Fruit fly (Drosophila melanogaster) whole organism: ENCODE data around the gene flfl.

Experiments used
- CG8478 ChIP-seq: fragments of >200 bp; optimal IDR thresholded peaks from 2 replicates; lab custom pipeline; 2018; ENCODE audit warnings: inconsistent platforms
- Dll ChIP-seq: fragments of >200 bp; optimal IDR thresholded peaks from 2 replicates; lab custom pipeline; 2017
- EcR ChIP-seq, 2 experiments: fragments of >200 bp; optimal IDR thresholded peaks; 2 replicates each; lab custom pipeline; 2017; ENCODE audit warnings: missing biosample characterization in 2 of 2, missing genetic modification characterization in 2 of 2, missing genetic modification reagents in 2 of 2
- pan ChIP-seq: fragments of >200 bp; optimal IDR thresholded peaks from 2 replicates; lab custom pipeline; 2017
- psq ChIP-seq: fragments of >200 bp; optimal IDR thresholded peaks from 2 replicates; lab custom pipeline; 2017
- usp ChIP-seq: fragments of >200 bp; optimal IDR thresholded peaks from 2 replicates; lab custom pipeline; 2017; ENCODE audit warnings: missing biosample characterization, missing genetic modification characterization, mixed read lengths

flfl gene

DNA sequence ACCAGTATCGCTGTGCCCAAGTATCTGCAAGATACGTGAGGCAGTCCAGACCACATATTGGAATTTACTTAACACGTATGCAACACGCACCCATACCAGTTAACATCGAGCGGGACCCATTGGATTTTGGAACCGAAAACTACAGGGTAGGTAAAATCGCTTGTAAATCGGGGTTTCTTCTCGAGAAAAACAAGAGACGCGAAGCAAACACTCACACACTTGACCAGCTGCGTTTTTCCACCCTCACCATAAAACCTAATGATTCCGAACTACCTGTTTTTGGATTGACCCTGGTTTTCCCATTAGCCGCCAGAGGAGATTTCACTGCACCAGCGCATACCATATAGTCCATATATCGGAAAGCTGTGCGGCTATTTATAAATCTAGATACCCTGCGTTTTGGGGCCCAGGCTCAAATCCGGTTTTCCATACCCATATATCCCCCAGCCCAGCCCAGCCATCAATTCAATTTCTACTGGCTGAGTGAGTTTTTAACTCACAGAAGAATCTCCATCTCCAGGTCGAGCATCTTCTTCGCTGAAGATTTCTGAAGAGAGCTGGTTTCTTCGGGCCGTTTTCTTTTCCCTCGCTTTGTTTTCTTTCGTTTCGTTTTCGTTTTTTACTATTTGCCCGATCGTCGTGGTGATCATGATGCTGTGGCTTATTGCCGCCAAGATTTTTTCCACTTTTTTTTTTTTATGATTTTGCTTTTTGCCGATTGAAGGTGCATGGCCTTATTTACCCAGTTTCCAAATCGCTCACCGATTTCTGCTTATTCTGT lies 32.1 kb downstream of the flfl start:
- TF ChIP-seq EcR (GFP tag; optimal IDR thresholded peaks at IDR 0.05; lab: Kevin White, UChicago) (no peak), usp (GFP tag; lab: Kevin White, UChicago) (no peak), Dll (lab: Kevin White, UChicago) (no peak), psq (lab: Kevin White, UChicago) (no peak)

DNA sequence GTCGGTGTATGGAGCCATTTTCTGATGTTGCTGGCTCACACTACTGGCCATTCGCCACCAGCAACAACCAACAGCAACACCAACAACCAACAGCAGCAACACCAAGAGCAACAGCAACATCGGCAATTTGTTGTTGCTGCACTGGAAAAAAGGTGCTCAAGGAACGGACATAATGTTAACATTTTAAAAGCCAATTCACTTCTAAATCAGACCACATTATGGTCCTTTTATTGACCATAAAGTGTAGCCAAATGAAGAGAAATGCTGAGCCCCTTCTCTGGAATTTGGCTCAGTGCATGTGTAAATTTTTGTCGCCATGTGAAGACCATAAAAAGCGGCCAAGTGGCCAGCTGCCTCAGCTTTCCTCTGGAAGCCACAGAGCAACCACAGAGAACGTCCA lies 33.1 kb downstream of the flfl start:
- TF ChIP-seq pan (lab: Kevin White, UChicago) (no peak), CG8478 (no peak), usp (GFP tag; lab: Kevin White, UChicago) (no peak), psq (lab: Kevin White, UChicago) (no peak), EcR (GFP tag; optimal IDR thresholded peaks at IDR 0.05; lab: Kevin White, UChicago) (no peak), Dll (lab: Kevin White, UChicago) (no peak)

DNA sequence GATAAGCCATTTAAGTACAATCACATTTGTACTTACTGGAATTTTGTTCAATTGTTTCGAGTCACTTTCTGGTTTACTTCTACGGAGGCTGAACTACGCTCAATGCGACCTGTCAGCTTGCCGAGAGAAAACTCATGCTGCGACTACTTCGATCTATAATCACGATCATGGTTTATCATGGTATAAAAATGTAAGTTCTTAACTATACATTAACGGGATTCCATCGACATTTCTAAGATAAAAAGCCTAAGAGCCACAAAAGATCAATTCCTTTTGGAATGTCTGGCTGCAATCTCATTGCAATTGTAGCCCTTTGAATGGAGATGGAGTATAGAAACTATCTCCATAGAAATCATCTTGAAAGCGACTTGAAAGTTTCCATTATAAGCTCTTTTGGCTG lies 34.4 kb downstream of the flfl start, which contains the start of gene Ubc87F:
TSS of gene Ubc87F (minus strand) at position 101 of the 400 bp plus-strand sequence.
- no peak for TF ChIP-seq CG8478
- no peak for TF ChIP-seq Dll (lab: Kevin White, UChicago)
- no peak for TF ChIP-seq EcR (GFP tag; optimal IDR thresholded peaks at IDR 0.05; lab: Kevin White, UChicago)
- no peak for TF ChIP-seq psq (lab: Kevin White, UChicago)
- no peak for TF ChIP-seq pan (lab: Kevin White, UChicago)
- TF ChIP-seq usp (GFP tag; lab: Kevin White, UChicago), result no peak

DNA sequence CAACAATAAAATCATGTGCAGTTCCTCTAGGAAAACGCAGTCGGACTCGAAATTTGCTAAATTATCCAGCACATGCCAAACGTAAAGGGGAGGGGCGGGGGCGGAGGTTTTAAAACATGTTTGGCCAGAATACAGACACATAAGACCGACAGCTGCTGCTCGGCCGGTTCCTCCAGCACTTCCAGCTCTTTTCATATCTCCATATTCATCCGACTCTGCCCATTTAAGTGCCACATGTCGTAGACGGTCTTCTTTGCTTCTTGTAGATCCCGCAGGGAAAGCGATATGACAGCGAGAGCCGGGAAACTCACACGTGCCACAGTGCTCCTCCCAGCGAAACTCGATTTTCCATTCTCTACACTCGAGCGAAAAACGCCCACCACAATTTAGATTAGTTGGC lies 35.3 kb downstream of the flfl start:
- no peak for TF ChIP-seq Dll (lab: Kevin White, UChicago)
- TF ChIP-seq EcR (GFP tag; optimal IDR thresholded peaks at IDR 0.05; lab: Kevin White, UChicago), result no peak
- no peak for TF ChIP-seq pan (lab: Kevin White, UChicago)
- TF ChIP-seq psq (lab: Kevin White, UChicago), result no peak
- no peak for TF ChIP-seq usp (GFP tag; lab: Kevin White, UChicago)
- TF ChIP-seq CG8478, result no peak

DNA sequence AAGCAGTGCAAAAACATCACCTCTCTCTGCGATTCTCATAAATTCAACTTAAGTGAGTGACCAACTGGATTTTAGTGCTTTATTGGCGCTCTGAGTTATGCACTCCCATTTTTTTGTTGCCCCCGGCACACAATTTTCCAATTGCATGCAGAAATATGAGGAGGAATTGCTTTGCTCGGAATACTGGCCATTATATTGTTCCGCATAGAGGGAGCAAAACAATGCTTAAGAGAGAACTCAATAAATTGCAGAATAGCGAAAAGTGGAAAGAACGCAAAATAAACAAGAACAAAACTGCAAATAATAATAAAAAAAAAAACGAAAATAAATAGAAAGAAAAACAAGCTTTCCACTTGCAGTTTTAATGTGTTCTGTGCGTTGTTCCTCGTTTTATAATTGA lies 37.1 kb downstream of the flfl start:
- no peak for TF ChIP-seq usp (GFP tag; lab: Kevin White, UChicago)
- TF ChIP-seq psq (lab: Kevin White, UChicago), result no peak
- no peak for TF ChIP-seq CG8478
- no peak for TF ChIP-seq Dll (lab: Kevin White, UChicago)
- TF ChIP-seq pan (lab: Kevin White, UChicago), result no peak

DNA sequence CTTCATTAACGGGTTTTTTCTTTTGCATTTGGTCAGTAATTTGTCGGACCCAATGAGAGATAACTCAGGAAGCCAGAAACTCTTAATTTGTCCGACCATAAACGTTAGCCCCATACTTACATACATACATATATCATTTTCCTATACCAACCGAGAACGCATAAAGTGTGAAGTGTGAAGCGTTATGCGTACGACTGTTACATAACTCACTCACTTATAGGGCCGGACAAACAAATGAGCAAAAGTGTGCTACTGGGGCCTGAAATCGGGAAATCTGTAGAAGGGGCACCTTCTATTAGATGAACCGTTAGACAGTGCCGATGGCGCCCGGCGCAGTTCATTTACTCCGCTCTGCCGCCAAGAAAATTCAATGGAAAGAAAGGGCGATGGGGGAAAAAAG lies 38.3 kb downstream of the flfl start:
- TF ChIP-seq CG8478 (no peak), usp (GFP tag; lab: Kevin White, UChicago) (no peak), pan (lab: Kevin White, UChicago) (no peak), Dll (lab: Kevin White, UChicago) (no peak), EcR (GFP tag; optimal IDR thresholded peaks at IDR 0.05; lab: Kevin White, UChicago) (no peak), psq (lab: Kevin White, UChicago) (no peak)

DNA sequence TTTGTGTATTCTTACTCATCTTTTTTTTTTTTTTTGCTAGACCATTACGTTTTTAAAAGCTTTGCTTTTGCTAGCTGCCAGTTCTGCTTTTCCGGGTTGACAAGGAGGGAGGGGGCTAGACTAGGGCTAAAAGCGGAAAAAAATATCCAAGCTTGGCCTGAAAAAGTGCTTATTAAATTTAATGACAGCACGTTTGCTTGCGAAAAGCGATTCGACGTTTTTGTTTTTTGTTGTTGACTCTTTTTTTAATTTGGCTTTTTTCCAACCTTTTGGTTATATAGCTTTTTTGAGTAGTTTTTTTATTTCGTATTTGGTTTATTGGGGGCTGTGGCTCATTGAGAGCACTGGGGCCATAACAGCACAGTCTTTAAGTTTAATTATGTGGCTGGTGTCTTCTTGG lies 38.7 kb downstream of the flfl start:
- no peak for TF ChIP-seq pan (lab: Kevin White, UChicago)
- no peak for TF ChIP-seq Dll (lab: Kevin White, UChicago)
- TF ChIP-seq EcR (GFP tag; optimal IDR thresholded peaks at IDR 0.05; lab: Kevin White, UChicago), result no peak
- TF ChIP-seq CG8478, result no peak
- no peak for TF ChIP-seq usp (GFP tag; lab: Kevin White, UChicago)
- TF ChIP-seq psq (lab: Kevin White, UChicago), result no peak

DNA sequence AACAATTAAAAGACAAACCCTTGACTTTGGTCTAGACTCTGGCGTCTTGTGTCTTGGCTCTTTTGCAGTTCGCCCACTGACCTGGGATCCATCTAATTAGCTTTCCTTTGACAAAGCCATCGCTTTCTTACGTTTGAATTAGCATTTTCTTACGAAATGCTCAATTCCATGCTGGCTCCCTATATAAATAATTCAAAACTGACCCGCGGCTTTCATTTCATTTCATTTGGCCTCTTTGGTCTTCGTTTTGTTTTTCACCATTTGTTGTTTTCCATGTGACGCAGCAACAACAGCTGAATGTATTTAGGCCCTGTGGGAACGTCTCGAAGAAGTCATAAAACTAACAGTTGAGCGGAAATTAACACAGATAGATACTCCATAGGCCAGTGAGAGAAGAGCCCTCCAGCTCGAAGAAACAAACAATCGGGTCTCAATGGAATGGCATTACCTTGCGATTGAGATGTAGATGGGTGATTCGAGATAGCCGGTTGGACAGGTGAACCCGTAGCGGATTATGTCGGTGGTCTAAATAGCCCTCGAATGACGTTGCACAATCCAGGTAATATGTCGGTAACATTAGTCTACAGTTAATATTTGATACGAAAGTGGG lies 40.4 kb downstream of the flfl start:
- TF ChIP-seq EcR (GFP tag; optimal IDR thresholded peaks at IDR 0.05; lab: Kevin White, UChicago) (no peak), Dll (lab: Kevin White, UChicago) (no peak), psq (lab: Kevin White, UChicago) (no peak), usp (GFP tag; lab: Kevin White, UChicago) (no peak), CG8478 (no peak), pan (lab: Kevin White, UChicago) (no peak)

DNA sequence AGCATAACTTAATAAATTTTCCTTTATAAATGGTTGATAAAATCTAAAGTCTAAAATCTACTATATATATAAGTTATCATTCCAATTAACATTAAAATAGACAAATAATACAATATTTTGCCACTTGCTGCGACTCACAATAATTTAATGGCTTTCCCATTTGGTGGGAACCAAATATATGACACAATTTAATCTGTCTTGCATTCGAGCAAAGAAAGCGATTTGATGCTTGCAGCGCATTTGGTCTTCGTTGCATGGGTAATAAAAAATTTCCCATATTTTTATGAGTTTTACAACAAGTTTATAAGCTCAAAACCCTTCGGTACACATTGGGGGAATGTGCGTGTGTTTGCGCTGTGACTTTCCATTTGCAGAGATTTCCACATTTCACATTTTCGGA lies 43.1 kb downstream of the flfl start:
- TF ChIP-seq psq (lab: Kevin White, UChicago), result no peak
- no peak for TF ChIP-seq Dll (lab: Kevin White, UChicago)
- no peak for TF ChIP-seq usp (GFP tag; lab: Kevin White, UChicago)
- no peak for TF ChIP-seq pan (lab: Kevin White, UChicago)
- no peak for TF ChIP-seq CG8478
- TF ChIP-seq EcR (GFP tag; optimal IDR thresholded peaks at IDR 0.05; lab: Kevin White, UChicago), result no peak

DNA sequence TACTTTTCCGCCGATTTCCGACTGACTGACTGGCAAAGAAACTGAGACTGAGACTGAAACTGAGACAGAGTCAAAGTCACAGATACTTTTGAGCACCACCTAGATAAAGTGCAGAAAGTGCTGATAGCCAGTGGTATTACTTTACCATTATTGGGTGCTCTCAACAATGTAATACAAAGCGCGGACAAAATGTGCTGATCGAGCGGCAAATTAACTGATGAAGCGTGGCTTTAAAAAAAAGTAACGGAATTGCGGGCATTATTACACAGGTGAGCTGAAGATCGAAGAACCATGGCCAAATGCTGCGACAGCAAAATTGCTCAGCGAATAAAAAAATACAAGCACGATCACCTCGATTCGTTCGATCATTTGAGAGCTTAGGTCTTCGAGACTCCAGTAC lies 45.2 kb downstream of the flfl start:
- TF ChIP-seq pan (lab: Kevin White, UChicago) (no peak), psq (lab: Kevin White, UChicago) (no peak), EcR (GFP tag; optimal IDR thresholded peaks at IDR 0.05; lab: Kevin White, UChicago) (no peak), Dll (lab: Kevin White, UChicago) (no peak), usp (GFP tag; lab: Kevin White, UChicago) (no peak), CG8478 (no peak)

DNA sequence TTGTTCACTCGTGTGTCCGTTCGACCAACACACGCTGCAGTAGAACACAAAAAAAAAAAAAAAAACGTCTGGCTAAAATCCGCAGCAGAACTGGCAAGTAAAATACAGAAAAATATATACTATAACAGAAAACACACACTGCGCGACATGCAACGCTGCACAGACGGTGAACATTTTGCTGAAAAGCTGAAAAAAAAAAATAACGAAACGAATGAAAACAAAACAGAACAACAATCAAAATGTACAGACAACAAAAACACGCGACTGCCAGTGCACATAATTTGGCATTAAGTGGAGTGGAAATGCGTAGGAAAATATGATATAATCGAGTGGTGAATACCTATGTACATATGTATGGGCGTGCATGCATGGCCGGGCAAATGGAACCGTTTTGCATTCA lies 46.3 kb downstream of the flfl start:
- TF ChIP-seq pan (lab: Kevin White, UChicago), result no peak
- TF ChIP-seq CG8478, result no peak
- TF ChIP-seq Dll (lab: Kevin White, UChicago), result no peak
- no peak for TF ChIP-seq usp (GFP tag; lab: Kevin White, UChicago)
- TF ChIP-seq EcR (GFP tag; optimal IDR thresholded peaks at IDR 0.05; lab: Kevin White, UChicago), result no peak
- no peak for TF ChIP-seq psq (lab: Kevin White, UChicago)
